Worm (Caenorhabditis elegans) whole organism, L3 larva: Measurements from ENCODE around the gene ins-37.

ENCODE experiments used
- ama-1 ChIP-seq: fragments of 150-350 bp; optimal IDR thresholded peaks from 2 replicates; lab custom pipeline; 2018
- ceh-16 ChIP-seq: sonication (generic microtip); optimal IDR thresholded peaks from 2 replicates; lab custom pipeline; 2017; ENCODE audit warnings: missing biosample characterization, missing genetic modification characterization
- ceh-28 ChIP-seq: fragments of 150-350 bp; optimal IDR thresholded peaks from 2 replicates; lab custom pipeline; 2014; ENCODE audit warnings: missing biosample characterization, missing genetic modification reagents, missing genetic modification characterization
- ceh-9 ChIP-seq: sonication (generic microtip); optimal IDR thresholded peaks from 2 replicates; lab custom pipeline; 2018; ENCODE audit warnings: missing biosample characterization, missing genetic modification characterization
- daf-12 ChIP-seq: fragments of 150-350 bp; optimal IDR thresholded peaks from 2 replicates; lab custom pipeline; 2014; ENCODE audit warnings: missing biosample characterization, missing genetic modification reagents, missing genetic modification characterization
- egl-27 ChIP-seq: sonication (generic microtip); optimal IDR thresholded peaks from 4 replicates; lab custom pipeline; 2017; ENCODE audit warnings: missing biosample characterization, missing genetic modification reagents, missing genetic modification characterization
- egl-5 ChIP-seq: fragments of 150-350 bp; optimal IDR thresholded peaks from 2 replicates; lab custom pipeline; 2017; ENCODE audit warnings: missing biosample characterization, missing genetic modification reagents, missing genetic modification characterization, inconsistent platforms
- elt-1 ChIP-seq: fragments of 150-350 bp; optimal IDR thresholded peaks from 2 replicates; lab custom pipeline; 2014; ENCODE audit warnings: missing biosample characterization, missing genetic modification characterization
- elt-3 ChIP-seq, 3 experiments: fragments of 150-350 bp in 1 of 3; sonication (generic microtip) in 2 of 3; optimal IDR thresholded peaks; 2 replicates in 2 of 3; 4 replicates in 1 of 3; lab custom pipeline; 2014 to 2017; ENCODE audit warnings: missing biosample characterization in 3 of 3, missing genetic modification characterization in 3 of 3
- eor-1 ChIP-seq, 2 experiments: fragments of 150-350 bp; optimal IDR thresholded peaks; 2 replicates each; lab custom pipeline; 2014 to 2018; ENCODE audit warnings: missing biosample characterization in 2 of 2, missing genetic modification characterization in 2 of 2
- fkh-10 ChIP-seq: sonication (generic microtip); optimal IDR thresholded peaks from 2 replicates; lab custom pipeline; 2017; ENCODE audit warnings: missing biosample characterization, missing genetic modification reagents, missing genetic modification characterization
- fkh-2 ChIP-seq: fragments of 150-350 bp; optimal IDR thresholded peaks from 2 replicates; lab custom pipeline; 2014; ENCODE audit warnings: missing biosample characterization, missing genetic modification reagents, missing genetic modification characterization
- fos-1 ChIP-seq: fragments of 150-350 bp; optimal IDR thresholded peaks from 2 replicates; lab custom pipeline; 2014; ENCODE audit warnings: missing biosample characterization, missing genetic modification characterization
- jun-1 ChIP-seq: fragments of 150-350 bp; optimal IDR thresholded peaks from 2 replicates; lab custom pipeline; 2014; ENCODE audit warnings: missing biosample characterization, missing genetic modification reagents, missing genetic modification characterization
- lin-39 ChIP-seq: fragments of 150-350 bp; optimal IDR thresholded peaks from 2 replicates; lab custom pipeline; 2018; ENCODE audit warnings: missing biosample characterization, missing genetic modification reagents, missing genetic modification characterization
- lsy-12 ChIP-seq: sonication (generic microtip); optimal IDR thresholded peaks from 2 replicates; lab custom pipeline; 2016; ENCODE audit warnings: mild to moderate bottlenecking, missing genetic modification characterization, missing compliant biosample characterization
- mdl-1 ChIP-seq: fragments of 150-350 bp; optimal IDR thresholded peaks from 2 replicates; lab custom pipeline; 2014; ENCODE audit warnings: missing biosample characterization, missing genetic modification characterization
- mml-1 ChIP-seq: fragments of 150-350 bp; sonication (generic microtip); optimal IDR thresholded peaks from 3 replicates; lab custom pipeline; 2014; ENCODE audit warnings: missing biosample characterization, missing genetic modification characterization
- nfya-1 ChIP-seq: sonication (generic microtip); optimal IDR thresholded peaks from 2 replicates; lab custom pipeline; 2017; ENCODE audit warnings: missing genetic modification characterization, mild to moderate bottlenecking, missing compliant biosample characterization, antibody characterized with exemption, moderate library complexity; ENCODE audit not compliant: insufficient read depth
- nhr-11 ChIP-seq: fragments of 150-350 bp; optimal IDR thresholded peaks from 2 replicates; lab custom pipeline; 2014; ENCODE audit warnings: missing biosample characterization, missing genetic modification characterization
- nhr-23 ChIP-seq: fragments of 150-350 bp; optimal IDR thresholded peaks from 2 replicates; lab custom pipeline; 2014; ENCODE audit warnings: missing biosample characterization, missing genetic modification reagents, missing genetic modification characterization
- nhr-237 ChIP-seq: fragments of 150-350 bp; optimal IDR thresholded peaks from 2 replicates; lab custom pipeline; 2014; ENCODE audit warnings: missing biosample characterization, missing genetic modification characterization
- nhr-25 ChIP-seq: sonication (generic microtip); optimal IDR thresholded peaks from 2 replicates; lab custom pipeline; 2017; ENCODE audit warnings: missing biosample characterization, missing genetic modification characterization
- nhr-43 ChIP-seq: sonication (generic microtip); optimal IDR thresholded peaks from 2 replicates; lab custom pipeline; 2016; ENCODE audit warnings: mild to moderate bottlenecking, missing genetic modification characterization, missing compliant biosample characterization; ENCODE audit not compliant: poor library complexity, severe bottlenecking
- nhr-67 ChIP-seq: fragments of 150-350 bp; optimal IDR thresholded peaks from 2 replicates; lab custom pipeline; 2014; ENCODE audit warnings: missing biosample characterization, missing genetic modification characterization
- nhr-76 ChIP-seq: fragments of 150-350 bp; sonication (generic microtip); optimal IDR thresholded peaks from 5 replicates; lab custom pipeline; 2014; ENCODE audit warnings: missing biosample characterization, missing genetic modification characterization
- nhr-77 ChIP-seq: fragments of 150-350 bp; optimal IDR thresholded peaks from 2 replicates; lab custom pipeline; 2014; ENCODE audit warnings: missing biosample characterization, missing genetic modification characterization
- pha-4 ChIP-seq: fragments of 150-350 bp; optimal IDR thresholded peaks from 2 replicates; lab custom pipeline; 2014; ENCODE audit warnings: missing biosample characterization, missing genetic modification reagents, missing genetic modification characterization
- snpc-4 ChIP-seq: fragments of 150-350 bp; optimal IDR thresholded peaks from 2 replicates; lab custom pipeline; 2014; ENCODE audit warnings: missing biosample characterization, missing genetic modification characterization
- tbx-2 ChIP-seq: sonication (generic microtip); optimal IDR thresholded peaks from 2 replicates; lab custom pipeline; 2016; ENCODE audit warnings: mild to moderate bottlenecking, missing genetic modification characterization, missing compliant biosample characterization
- unc-62 ChIP-seq: fragments of 150-350 bp; sonication (generic microtip); optimal IDR thresholded peaks from 4 replicates; lab custom pipeline; 2014; ENCODE audit warnings: missing biosample characterization, missing genetic modification reagents, missing genetic modification characterization
- ztf-4 ChIP-seq: fragments of 150-350 bp; optimal IDR thresholded peaks from 2 replicates; lab custom pipeline; 2014; ENCODE audit warnings: missing biosample characterization, missing genetic modification characterization

The ins-37 gene

DNA sequence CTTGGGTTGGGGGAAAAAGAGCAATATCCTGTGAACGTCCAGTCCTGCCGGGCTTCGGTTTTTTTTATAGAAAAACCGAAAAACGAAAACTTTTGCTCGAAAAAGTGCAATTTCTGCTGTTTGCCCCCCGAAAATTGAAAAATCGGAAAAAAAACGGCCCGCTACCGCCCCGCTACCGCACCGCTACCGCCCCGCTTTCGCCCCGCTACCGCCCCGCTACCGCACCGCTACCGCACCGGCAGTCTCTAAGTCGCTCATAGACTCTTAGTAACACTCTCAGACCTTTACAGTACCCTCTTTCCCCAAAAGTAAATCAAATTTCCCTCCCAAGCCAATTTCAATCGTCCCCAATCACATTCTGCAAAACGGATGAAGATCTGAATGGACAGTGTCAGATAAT, 40.7 kb downstream of the ins-37 start:
- no peak for TF ChIP-seq nhr-237 (tag; lab: Kevin White, UChicago)

DNA sequence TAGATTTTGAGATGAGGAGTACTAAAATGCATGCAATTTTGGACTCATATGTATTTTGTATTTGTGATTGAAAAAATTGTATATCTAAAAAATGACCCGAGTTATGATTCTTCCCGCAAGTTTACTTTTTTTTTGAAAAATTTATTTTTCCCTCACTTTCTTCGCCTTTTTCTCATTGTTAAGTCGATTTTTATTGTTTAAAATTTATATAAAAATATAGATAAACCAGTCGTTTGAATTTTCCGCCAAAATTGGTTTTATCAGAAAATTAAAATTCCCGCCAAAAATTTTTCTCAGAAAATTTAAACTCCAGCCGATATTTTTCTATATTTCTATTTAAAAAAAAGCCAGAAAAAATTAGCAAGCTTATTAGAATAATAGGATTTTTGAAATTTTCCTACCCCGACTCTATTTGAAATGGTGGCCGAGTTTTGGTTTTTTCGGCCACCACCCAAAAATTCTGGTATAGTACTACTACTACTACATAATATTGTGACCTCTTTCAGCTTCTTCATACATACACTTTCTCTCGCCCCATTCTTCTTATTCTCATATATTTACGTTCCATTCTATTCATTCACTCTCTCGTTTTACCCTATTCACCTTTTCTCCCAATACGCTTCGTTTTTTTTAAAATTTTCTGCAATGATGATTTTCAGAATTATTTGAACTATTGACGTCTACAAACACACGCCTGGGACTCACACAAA, 44.2 kb downstream of the ins-37 start, which contains the start of gene ZK131.11:
TSS of gene ZK131.11 (plus strand) at position 660 of the 710 bp plus-strand sequence.
- no peak for TF ChIP-seq nhr-23
- TF ChIP-seq nhr-76 (tag; lab: Kevin White, UChicago): no peak
- no peak for TF ChIP-seq nhr-237 (tag; lab: Kevin White, UChicago)

DNA sequence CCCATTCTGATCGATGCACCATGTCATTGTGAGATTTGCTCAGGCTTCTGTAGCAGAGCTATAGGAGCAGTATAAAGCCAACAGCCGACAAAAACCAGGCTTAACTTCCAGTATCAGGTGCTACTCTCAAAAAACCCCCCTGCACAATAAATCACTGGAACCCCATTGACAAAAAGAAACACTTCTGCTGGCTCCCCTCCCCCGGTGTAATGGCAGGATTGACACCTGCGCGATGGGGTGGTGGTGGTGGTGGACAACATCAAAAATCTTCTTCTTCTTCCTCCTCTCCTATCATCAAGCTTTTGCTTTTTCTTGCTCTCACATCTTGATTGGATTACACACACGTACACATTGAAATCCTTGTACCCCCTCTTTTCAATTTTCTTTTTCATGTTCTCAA, 46.2 kb downstream of the ins-37 start:
- TF ChIP-seq eor-1 (tag; optimal IDR thresholded peaks at IDR 0.05; lab: Kevin White, UChicago) (no peak), mml-1 (tag; lab: Kevin White, UChicago) (no peak), lin-39 (tag; lab: Kevin White, UChicago) (peak; percentile 12), daf-12 (tag; lab: Kevin White, UChicago) (no peak), fkh-2 (no peak), pha-4 (no peak), nhr-25 (tag; lab: Kevin White, UChicago) (no peak), nhr-77 (tag; lab: Kevin White, UChicago) (no peak), egl-27 (no peak), egl-5 (peak; percentile 22), fkh-10 (GFP tag; lab: Kevin White, UChicago) (no peak), unc-62 (GFP tag; lab: Kevin White, UChicago) (no peak)

DNA sequence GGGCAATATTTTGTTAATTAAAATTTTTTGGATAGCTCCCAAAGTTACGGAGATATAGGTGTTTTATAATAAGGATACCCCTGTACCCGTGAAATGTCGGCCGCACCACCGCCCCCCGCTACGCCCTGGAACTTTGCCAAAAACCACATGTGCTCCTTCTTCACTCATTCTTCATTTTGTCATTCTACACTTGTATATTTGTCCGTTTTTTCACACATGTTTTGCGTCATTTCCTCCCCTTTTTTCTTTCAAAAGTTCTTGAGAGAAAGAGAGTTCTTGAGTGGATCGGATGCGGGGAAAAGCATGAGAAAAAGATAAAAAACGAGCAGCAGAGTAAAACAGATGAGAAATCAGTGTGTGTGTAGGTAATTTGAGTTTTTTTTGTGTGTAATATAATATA, 47.1 kb downstream of the ins-37 start:
- no peak for TF ChIP-seq lsy-12 (tag; lab: Kevin White, UChicago)
- no peak for TF ChIP-seq egl-5
- peak; percentile 15 for TF ChIP-seq fkh-10 (GFP tag; lab: Kevin White, UChicago)
- TF ChIP-seq snpc-4 (tag; lab: Kevin White, UChicago): peak; percentile 13

DNA sequence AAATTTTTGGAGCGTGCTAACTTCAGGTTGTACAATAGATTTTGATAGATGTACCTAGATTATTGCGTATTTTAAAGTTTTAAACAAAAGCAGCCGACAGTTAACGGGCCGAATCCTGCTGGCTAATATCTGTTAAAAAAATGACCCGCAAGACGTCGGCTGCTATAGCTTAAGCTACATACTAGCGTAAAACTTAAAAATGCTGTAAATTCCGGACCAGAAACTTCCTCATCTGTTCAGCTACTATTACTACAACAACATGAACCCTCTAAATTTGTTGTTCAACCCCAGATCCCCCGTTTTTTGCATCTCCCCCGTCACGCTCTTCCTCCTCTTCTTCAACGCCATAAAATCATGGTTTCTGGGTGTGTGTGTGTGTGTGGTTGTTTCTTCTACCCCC, 49.0 kb downstream of the ins-37 start:
- TF ChIP-seq eor-1 (tag; optimal IDR thresholded peaks at IDR 0.05; lab: Kevin White, UChicago): no peak
- TF ChIP-seq nfya-1 (tag; lab: Kevin White, UChicago): no peak
- TF ChIP-seq nhr-43 (tag; lab: Kevin White, UChicago): no peak
- TF ChIP-seq egl-5: no peak
- TF ChIP-seq ama-1 (lab: Kevin White, UChicago): no peak
- TF ChIP-seq nhr-77 (tag; lab: Kevin White, UChicago): no peak
- TF ChIP-seq nhr-67 (tag; lab: Kevin White, UChicago): no peak
- no peak for TF ChIP-seq jun-1
- no peak for TF ChIP-seq nhr-11
- no peak for TF ChIP-seq snpc-4 (tag; lab: Kevin White, UChicago)
- no peak for TF ChIP-seq elt-3 (tag; optimal IDR thresholded peaks at IDR 0.05; lab: Kevin White, UChicago)

DNA sequence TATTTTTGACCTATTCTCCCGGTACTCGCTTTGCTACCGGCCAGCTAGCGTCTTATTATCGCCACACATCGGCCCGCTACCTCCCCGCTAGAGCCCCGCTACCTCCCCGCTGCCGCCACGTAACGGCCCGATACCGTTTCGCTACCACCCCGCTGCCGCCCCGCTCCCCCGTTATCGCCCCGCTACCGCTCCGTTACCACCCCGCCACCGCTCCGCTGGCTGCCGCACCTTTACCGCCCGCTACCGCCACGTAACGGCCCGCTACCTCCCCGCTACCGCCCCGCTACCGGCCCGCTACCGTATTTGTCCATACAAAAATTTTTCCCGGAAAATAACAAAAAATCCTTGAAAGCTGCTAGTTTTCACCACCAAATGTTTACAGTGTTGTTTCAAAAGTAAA, 50.3 kb downstream of the ins-37 start:
- TF ChIP-seq nhr-67 (tag; lab: Kevin White, UChicago) (no peak), ceh-28 (tag; lab: Kevin White, UChicago) (no peak), nhr-11 (no peak), egl-5 (no peak), ama-1 (lab: Kevin White, UChicago) (no peak), lsy-12 (tag; lab: Kevin White, UChicago) (no peak), elt-1 (tag; lab: Kevin White, UChicago) (no peak), nhr-43 (tag; lab: Kevin White, UChicago) (no peak), mdl-1 (tag; lab: Kevin White, UChicago) (no peak), ztf-4 (tag; lab: Kevin White, UChicago) (no peak), ceh-9 (no peak), fos-1 (tag; lab: Kevin White, UChicago) (no peak), lin-39 (tag; lab: Kevin White, UChicago) (no peak), ceh-16 (tag; lab: Kevin White, UChicago) (no peak), tbx-2 (tag; lab: Kevin White, UChicago) (no peak)
